Worm (Caenorhabditis elegans) whole organism, young adult: ENCODE results near the gene C05B5.8.
"Not testable (repeated sequence)": the region's sequence is repeated elsewhere in the genome, so short reads cannot be mapped to it uniquely, and the experiment has no call there.

Source experiments
- B0261.1 ChIP-seq: sonication (generic microtip); optimal IDR thresholded peaks from 2 replicates; lab custom pipeline; 2016; ENCODE audit warnings: mild to moderate bottlenecking, missing genetic modification characterization, moderate library complexity, missing compliant biosample characterization
- C17E4.6 ChIP-seq: fragments of 200-800 bp; sonication (Bioruptor generic); IDR thresholded peaks from 2 replicates; pipeline ENCODE4 v1.3.6; 2022; ENCODE audit warnings: missing genetic modification reagents, missing genetic modification characterization, missing compliant biosample characterization
- F22D6.2 ChIP-seq: sonication (generic microtip); optimal IDR thresholded peaks from 2 replicates; lab custom pipeline; 2016; ENCODE audit warnings: mild to moderate bottlenecking, missing genetic modification characterization, missing compliant biosample characterization
- F33H1.4 ChIP-seq: fragments of 200-800 bp; sonication (Bioruptor generic); IDR thresholded peaks from 2 replicates; pipeline ENCODE4 v1.3.6; 2022; ENCODE audit warnings: missing genetic modification reagents, missing genetic modification characterization, missing compliant biosample characterization
- F49E8.2 ChIP-seq: sonication (generic microtip); optimal IDR thresholded peaks from 3 replicates; lab custom pipeline; 2017; ENCODE audit warnings: missing genetic modification characterization, mild to moderate bottlenecking, missing compliant biosample characterization, antibody characterized with exemption, moderate library complexity; ENCODE audit not compliant: insufficient read depth
- F52B5.7 ChIP-seq: sonication (generic microtip); optimal IDR thresholded peaks from 2 replicates; lab custom pipeline; 2016; ENCODE audit warnings: mild to moderate bottlenecking, missing genetic modification characterization, missing compliant biosample characterization
- F57C9.4 ChIP-seq: sonication (generic microtip); optimal IDR thresholded peaks from 2 replicates; lab custom pipeline; 2017; ENCODE audit warnings: mild to moderate bottlenecking, missing genetic modification characterization, missing compliant biosample characterization
- Y56A3A.18 ChIP-seq: fragments of 200-800 bp; sonication (Bioruptor generic); IDR thresholded peaks from 2 replicates; pipeline ENCODE4 v1.3.6; 2022; ENCODE audit warnings: missing genetic modification reagents, missing genetic modification characterization, missing compliant biosample characterization
- atf-7 ChIP-seq: sonication (generic microtip); optimal IDR thresholded peaks from 2 replicates; lab custom pipeline; 2017; ENCODE audit warnings: mild to moderate bottlenecking, missing genetic modification characterization, missing compliant biosample characterization
- attf-3 ChIP-seq: fragments of 200-800 bp; sonication (Bioruptor generic); conservative IDR thresholded peaks from 2 replicates; pipeline ENCODE4 v1.3.6; 2022; ENCODE audit warnings: missing genetic modification reagents, missing genetic modification characterization, missing compliant biosample characterization
- ccch-3 ChIP-seq: fragments of 200-800 bp; sonication (Bioruptor generic); optimal IDR thresholded peaks from 2 replicates; lab custom pipeline; 2018; ENCODE audit warnings: mild to moderate bottlenecking, missing genetic modification characterization, missing compliant biosample characterization
- ceh-100 ChIP-seq: fragments of 200-800 bp; sonication (Bioruptor generic); IDR thresholded peaks from 2 replicates; pipeline ENCODE4 v1.3.6; 2022; ENCODE audit warnings: missing genetic modification reagents, missing genetic modification characterization, missing compliant biosample characterization
- ceh-40 ChIP-seq: fragments of 200-800 bp; sonication (Bioruptor generic); IDR thresholded peaks from 2 replicates; pipeline ENCODE4 v1.3.6; 2022; ENCODE audit warnings: missing genetic modification characterization, missing compliant biosample characterization
- ceh-58 ChIP-seq: fragments of 200-800 bp; sonication (Bioruptor generic); IDR thresholded peaks from 2 replicates; pipeline ENCODE4 v1.3.6; 2022; ENCODE audit warnings: missing genetic modification characterization, missing compliant biosample characterization
- egl-18 ChIP-seq: fragments of 200-800 bp; sonication (Bioruptor generic); IDR thresholded peaks from 2 replicates; pipeline ENCODE4 v1.3.6; 2022; ENCODE audit warnings: missing genetic modification reagents, missing genetic modification characterization, missing compliant biosample characterization
- ets-4 ChIP-seq: fragments of 200-800 bp; sonication (Bioruptor generic); optimal IDR thresholded peaks from 2 replicates; lab custom pipeline; 2018; ENCODE audit warnings: mild to moderate bottlenecking, missing genetic modification characterization, missing compliant biosample characterization
- let-526 ChIP-seq: fragments of 200-800 bp; sonication (Bioruptor generic); IDR thresholded peaks from 2 replicates; pipeline ENCODE4 v1.3.6; 2022; ENCODE audit warnings: missing genetic modification reagents, missing genetic modification characterization, missing compliant biosample characterization
- lir-1 ChIP-seq: fragments of 200-800 bp; sonication (Bioruptor generic); conservative IDR thresholded peaks from 2 replicates; pipeline ENCODE4 v1.3.6; 2022; ENCODE audit warnings: missing genetic modification reagents, missing genetic modification characterization, missing compliant biosample characterization
- lsy-27 ChIP-seq: sonication (generic microtip); optimal IDR thresholded peaks from 2 replicates; lab custom pipeline; 2017; ENCODE audit warnings: missing genetic modification characterization, mild to moderate bottlenecking, missing compliant biosample characterization, antibody characterized with exemption, missing genotype, borderline replicate concordance; ENCODE audit not compliant: insufficient read depth
- madf-3 ChIP-seq: fragments of 200-800 bp; sonication (Bioruptor generic); IDR thresholded peaks from 2 replicates; pipeline ENCODE4 v1.3.6; 2022; ENCODE audit warnings: missing genetic modification reagents, missing genetic modification characterization, missing compliant biosample characterization
- nfya-1 ChIP-seq: sonication (generic microtip); optimal IDR thresholded peaks from 2 replicates; lab custom pipeline; 2017; ENCODE audit warnings: antibody characterized with exemption, missing compliant biosample characterization, missing genetic modification characterization, borderline replicate concordance; ENCODE audit not compliant: insufficient read depth
- nhr-80 ChIP-seq: sonication (generic microtip); optimal IDR thresholded peaks from 2 replicates; lab custom pipeline; 2016; ENCODE audit warnings: missing genetic modification characterization, missing compliant biosample characterization
- nhr-90 ChIP-seq: sonication (generic microtip); optimal IDR thresholded peaks from 2 replicates; lab custom pipeline; 2016; ENCODE audit warnings: missing genotype, mild to moderate bottlenecking, missing genetic modification characterization, missing compliant biosample characterization
- pha-4 ChIP-seq: fragments of 150-350 bp; sonication (generic microtip); optimal IDR thresholded peaks from 2 replicates; lab custom pipeline; 2014; ENCODE audit warnings: missing biosample characterization, missing genetic modification reagents, missing genetic modification characterization
- snpc-1.1 ChIP-seq: sonication (generic microtip); optimal IDR thresholded peaks from 2 replicates; lab custom pipeline; 2017; ENCODE audit warnings: missing genetic modification characterization, mild to moderate bottlenecking, missing compliant biosample characterization, antibody characterized with exemption, moderate library complexity, missing genotype, missing genetic modification reagents; ENCODE audit not compliant: insufficient read depth
- tbp1 ChIP-seq: fragments of 200-800 bp; sonication (Bioruptor generic); optimal IDR thresholded peaks from 2 replicates; lab custom pipeline; 2018; ENCODE audit warnings: mild to moderate bottlenecking, missing genetic modification characterization, missing compliant biosample characterization
- tlf-1 ChIP-seq: fragments of 200-800 bp; sonication (Bioruptor generic); optimal IDR thresholded peaks from 2 replicates; lab custom pipeline; 2018; ENCODE audit warnings: mild to moderate bottlenecking, missing genetic modification characterization, missing compliant biosample characterization
- unc-130 ChIP-seq: sonication (generic microtip); optimal IDR thresholded peaks from 2 replicates; lab custom pipeline; 2016; ENCODE audit warnings: missing genetic modification reagents, missing genetic modification characterization, missing compliant biosample characterization
- ztf-26 ChIP-seq: sonication (generic microtip); optimal IDR thresholded peaks from 2 replicates; lab custom pipeline; 2017; ENCODE audit warnings: missing genetic modification characterization, missing compliant biosample characterization

The C05B5.8 gene

DNA sequence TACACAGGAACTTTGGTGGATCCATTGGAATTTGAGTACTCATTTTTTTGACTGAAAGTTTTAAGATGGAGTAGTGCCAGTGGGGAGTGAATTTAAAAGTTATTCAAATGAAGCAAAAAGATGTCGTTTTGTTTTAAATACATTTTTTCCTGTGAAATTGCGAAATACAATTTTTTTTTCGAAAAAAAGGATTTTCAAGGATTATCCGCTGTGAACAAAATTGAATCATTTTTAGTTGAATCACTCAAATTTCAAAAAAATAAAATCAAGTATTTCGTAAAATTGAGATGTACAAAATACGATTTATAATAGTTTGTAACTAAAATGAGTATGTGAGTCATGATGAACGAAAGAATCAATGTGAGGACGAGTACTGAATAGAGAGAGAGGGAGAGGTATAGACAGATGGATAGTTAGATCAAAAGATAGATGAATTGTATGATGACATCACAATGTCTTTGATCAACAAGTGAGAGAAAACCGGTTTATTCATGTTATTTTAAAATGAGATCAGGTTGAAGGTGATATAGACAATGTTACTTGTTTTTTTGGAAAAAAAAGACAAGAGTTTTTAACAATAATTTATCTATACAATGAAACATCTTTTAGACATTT, at the start of gene C05B5.8:
TSS of gene C05B5.8 (minus strand) at position 51 of the 615 bp plus-strand sequence.
- TF ChIP-seq madf-3 (GFP tag; lab: Robert Waterston, UW) (no peak), atf-7 (tag; lab: Kevin White, UChicago) (no peak), F57C9.4 (tag; lab: Kevin White, UChicago) (no peak), attf-3 (GFP tag; lab: Robert Waterston, UW) (no peak), Y56A3A.18 (GFP tag; lab: Robert Waterston, UW) (no peak), ceh-40 (no peak), unc-130 (GFP tag; lab: Kevin White, UChicago) (no peak), snpc-1.1 (tag; lab: Kevin White, UChicago) (no peak), ceh-100 (GFP tag; lab: Robert Waterston, UW) (no peak), egl-18 (no peak), nhr-90 (tag; lab: Kevin White, UChicago) (no peak), C17E4.6 (GFP tag; lab: Robert Waterston, UW) (no peak), F52B5.7 (no peak), lir-1 (no peak), nfya-1 (tag; lab: Kevin White, UChicago) (no peak), ceh-58 (GFP tag; lab: Robert Waterston, UW) (no peak), lsy-27 (no peak), ccch-3 (GFP tag; lab: Kevin White, UChicago) (no peak)
- TF ChIP-seq, all 124 proteins: peak for 0

DNA sequence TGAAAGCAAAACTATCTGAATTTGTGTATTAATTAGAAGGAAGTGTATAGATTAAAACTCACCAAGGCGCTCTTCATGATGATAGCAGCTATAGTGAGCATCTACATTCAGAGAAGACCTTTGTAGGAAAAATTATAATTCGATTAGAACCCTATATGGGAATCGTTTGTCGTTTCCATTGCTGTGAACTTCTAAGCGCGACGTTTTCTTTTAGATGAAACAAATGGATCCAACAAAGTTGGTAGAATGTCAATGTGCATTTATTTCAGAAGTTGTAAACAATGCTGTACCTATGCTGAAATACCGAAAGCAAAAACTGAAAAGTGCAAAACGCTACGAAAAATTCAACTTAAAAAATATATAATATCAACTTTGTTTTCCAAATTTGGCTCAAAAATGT, 49.4 kb upstream of the C05B5.8 start, which contains the start of gene T16G12.10:
TSS of gene T16G12.10 (minus strand) at position 101 of the 400 bp plus-strand sequence.
- TF ChIP-seq F49E8.2 (tag; lab: Kevin White, UChicago): no peak
- TF ChIP-seq F22D6.2: no peak
- no peak for TF ChIP-seq ccch-3 (GFP tag; lab: Kevin White, UChicago)
- no peak for TF ChIP-seq tbp1 (GFP tag; lab: Kevin White, UChicago)
- no peak for TF ChIP-seq B0261.1
- no peak for TF ChIP-seq pha-4 (tag; lab: Kevin White, UChicago)
- no peak for TF ChIP-seq ets-4 (GFP tag; lab: Kevin White, UChicago)

DNA sequence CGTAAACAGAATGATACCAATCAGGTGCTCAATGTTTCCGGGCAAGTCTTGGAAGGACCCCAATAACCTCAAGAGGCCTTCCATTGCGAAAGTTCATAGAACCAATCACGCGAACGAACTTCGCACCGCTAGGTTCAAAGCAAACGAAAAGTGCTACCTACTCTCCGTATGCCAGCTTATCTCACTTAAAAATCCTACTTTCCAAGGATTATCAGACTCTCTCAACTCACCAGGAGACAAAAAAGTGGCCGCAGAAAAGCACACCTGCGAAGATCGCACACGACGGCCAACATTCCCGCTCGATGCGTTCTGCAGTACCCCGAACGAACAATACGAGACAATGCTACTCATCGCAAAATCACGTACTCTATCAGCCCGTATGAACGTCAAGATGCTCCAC, 46.7 kb upstream of the C05B5.8 start, which contains the start of gene T16G12.12:
TSS of gene T16G12.12 (plus strand) at position 301 of the 400 bp plus-strand sequence.
- TF ChIP-seq F33H1.4 (GFP tag; lab: Robert Waterston, UW): peak; percentile 12; the same call in 1 of the 2 replicates

DNA sequence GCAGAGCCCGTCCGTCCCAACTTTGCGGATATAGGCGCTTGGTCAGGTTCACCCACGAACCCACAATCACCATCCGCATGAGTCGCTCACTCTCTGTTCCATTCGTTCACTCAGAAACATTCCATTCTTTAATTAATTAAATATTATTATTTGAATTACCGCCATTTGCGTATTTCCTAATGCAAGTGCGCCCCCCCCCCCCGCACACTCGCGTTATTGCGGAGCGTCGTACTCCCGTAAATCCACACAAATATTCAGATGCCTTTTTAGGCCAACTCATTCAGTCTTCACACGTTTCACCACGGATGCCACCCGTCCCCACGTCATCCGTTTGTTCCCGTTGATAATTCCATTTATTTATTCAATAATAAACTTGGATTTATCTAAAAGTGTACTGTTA, 43.7 kb upstream of the C05B5.8 start, which contains the start of gene T16G12.3:
TSS of gene T16G12.3 (plus strand) at position 301 of the 400 bp plus-strand sequence.
- not testable (repeated sequence) for TF ChIP-seq ztf-26 (tag; lab: Kevin White, UChicago); lsy-27; tlf-1 (GFP tag; lab: Kevin White, UChicago)

DNA sequence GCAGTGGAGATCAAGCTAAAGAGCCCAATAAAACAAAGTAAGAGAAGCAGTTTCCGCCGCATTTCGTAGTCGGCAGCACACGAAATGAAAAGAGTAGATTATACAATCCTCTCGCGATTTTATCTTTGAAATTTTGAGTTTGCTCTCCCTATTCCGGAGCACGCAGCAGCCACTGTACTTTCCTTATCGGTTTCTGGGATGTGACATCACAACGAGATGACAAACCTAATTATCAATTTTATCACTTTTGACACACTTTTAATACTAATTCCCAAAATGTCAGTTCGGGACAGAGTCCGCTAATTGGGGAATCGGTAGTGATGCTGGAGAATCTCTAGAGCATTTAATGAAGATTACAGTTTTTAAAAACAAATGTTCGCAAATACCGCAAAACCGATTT, 43.1 kb upstream of the C05B5.8 start, which contains the start of gene T16G12.1:
TSS of gene T16G12.1 (minus strand) at position 176 of the 400 bp plus-strand sequence.
- TF ChIP-seq let-526 (GFP tag; lab: Robert Waterston, UW) (no peak), nhr-80 (tag; lab: Kevin White, UChicago) (peak; percentile 68)
- TF ChIP-seq, all 124 proteins: peak for 1
